Fruit fly (Drosophila melanogaster): ENCODE data around the gene CG14275.

CG14275 gene

DNA sequence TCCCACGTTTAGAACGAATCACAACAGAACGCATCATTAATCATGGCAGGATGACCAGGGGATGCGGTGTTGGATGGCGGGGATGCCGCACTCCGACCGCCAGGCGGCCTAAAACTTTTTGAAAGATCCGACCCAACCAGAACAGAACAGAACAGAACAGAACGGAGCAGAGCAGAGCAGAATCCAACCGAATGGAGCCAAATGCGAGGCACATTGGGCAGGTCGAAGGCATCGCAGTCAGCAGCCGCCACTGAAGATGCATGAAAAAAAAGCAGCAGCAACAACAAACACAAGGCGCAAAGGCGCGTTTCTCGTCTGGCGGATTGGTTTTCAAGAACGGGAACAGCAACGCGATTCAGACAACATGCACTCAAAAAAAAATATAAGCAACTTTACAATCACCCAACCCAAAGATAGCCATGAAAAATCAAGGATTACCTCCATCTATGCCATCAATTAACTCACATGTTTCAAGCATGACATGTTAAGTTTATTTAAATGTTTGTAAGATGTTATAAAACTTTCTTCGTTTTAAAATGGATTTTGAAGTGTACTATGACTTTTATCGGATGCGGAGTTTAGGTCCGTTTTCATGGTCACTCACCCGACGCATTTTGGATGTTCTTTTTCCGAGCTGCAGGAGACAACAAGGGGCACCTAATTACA is 47.7 kb upstream of the CG14275 start (continued):
- TF ChIP-seq CG17361 (GFP tag; IDR thresholded peaks at IDR 0.05) (peak; percentile 79), peb (GFP tag; IDR thresholded peaks at IDR 0.05) (peak; percentile 42; the same call in 1 of the 2 replicates), Vsx1 (GFP tag; optimal IDR thresholded peaks at IDR 0.05) (peak; percentile 32), odd (GFP tag; optimal IDR thresholded peaks at IDR 0.05) (peak; percentile 33), emc (GFP tag; optimal IDR thresholded peaks at IDR 0.05) (no peak), CG10543 (GFP tag; optimal IDR thresholded peaks at IDR 0.05) (no peak), CG6175 (GFP tag; IDR thresholded peaks at IDR 0.05) (no peak), CG16815 (GFP tag; optimal IDR thresholded peaks at IDR 0.05) (peak; percentile 76), HLH3B (GFP tag; IDR thresholded peaks at IDR 0.05) (peak; percentile 46; the same call in 1 of the 2 replicates), chif (GFP tag; optimal IDR thresholded peaks at IDR 0.05) (peak; percentile 45 to 78), CG1832 (GFP tag; optimal IDR thresholded peaks at IDR 0.05) (no peak), Sry-δ (GFP tag; optimal IDR thresholded peaks at IDR 0.05) (peak; percentile 1), Ravus (GFP tag; IDR thresholded peaks at IDR 0.05) (no peak), Lim3 (GFP tag; IDR thresholded peaks at IDR 0.05) (no peak), mirr (GFP tag; optimal IDR thresholded peaks at IDR 0.05) (no peak), CG3065 (GFP tag; optimal IDR thresholded peaks at IDR 0.05) (no peak), lab (GFP tag; optimal IDR thresholded peaks at IDR 0.05) (peak; percentile 18), Pdp1 (GFP tag; optimal IDR thresholded peaks at IDR 0.05) (peak; percentile 47 to 51), hth (optimal IDR thresholded peaks at IDR 0.05) (no peak), luna (GFP tag; optimal IDR thresholded peaks at IDR 0.05) (no peak), HHEX (GFP tag; optimal IDR thresholded peaks at IDR 0.05) (peak; percentile 49), Sin3A (optimal IDR thresholded peaks at IDR 0.05) (no peak), MBD-R2 (GFP tag; IDR thresholded peaks at IDR 0.05) (no peak), CG17328 (GFP tag; IDR thresholded peaks at IDR 0.05) (peak; percentile 82), pb (GFP tag; optimal IDR thresholded peaks at IDR 0.05) (no peak), vvl (GFP tag; IDR thresholded peaks at IDR 0.05) (peak; percentile 53; the same call in 1 of the 2 replicates), NK7.1 (GFP tag; optimal IDR thresholded peaks at IDR 0.05) (no peak), ap (GFP tag; IDR thresholded peaks at IDR 0.05) (no peak), Neu2 (GFP tag; optimal IDR thresholded peaks at IDR 0.05; ENCODE audit: borderline replicate concordance) (no peak), CG10267 (tag; optimal IDR thresholded peaks at IDR 0.05) (peak; percentile 80), p53 (GFP tag; optimal IDR thresholded peaks at IDR 0.05) (no peak), tgo (GFP tag; IDR thresholded peaks at IDR 0.05) (peak; percentile 33; the same call in 1 of the 3 replicates), CG9876 (GFP tag; optimal IDR thresholded peaks at IDR 0.05) (no peak), Stat92E (GFP tag; optimal IDR thresholded peaks at IDR 0.05) (peak in 1 of 3 experiments; percentile 67), aop (GFP tag; IDR thresholded peaks at IDR 0.05) (no peak), dimm (GFP tag; IDR thresholded peaks at IDR 0.05) (no peak), CG11456 (GFP tag; IDR thresholded peaks at IDR 0.05) (no peak), CG13287 (GFP tag; IDR thresholded peaks at IDR 0.05; ENCODE audit: partially characterized antibody) (no peak), CG10654 (GFP tag; optimal IDR thresholded peaks at IDR 0.05) (no peak), CG4707 (GFP tag; optimal IDR thresholded peaks at IDR 0.05) (peak; percentile 25), Mes4 (GFP tag; optimal IDR thresholded peaks at IDR 0.05) (peak; percentile 69), CG7839 (tag; optimal IDR thresholded peaks at IDR 0.05) (peak; percentile 74), CG8388 (GFP tag; optimal IDR thresholded peaks at IDR 0.05) (peak; percentile 77), bbx (GFP tag; IDR thresholded peaks at IDR 0.05; ENCODE audit: partially characterized antibody) (no peak), Atf6 (GFP tag; IDR thresholded peaks at IDR 0.05) (no peak), vfl (GFP tag; optimal IDR thresholded peaks at IDR 0.05) (peak; percentile 22), stwl (tag; optimal IDR thresholded peaks at IDR 0.05) (no peak), Tbp (GFP tag; optimal IDR thresholded peaks at IDR 0.05) (no peak), ab (GFP tag; optimal IDR thresholded peaks at IDR 0.05) (no peak), bcd (GFP tag; optimal IDR thresholded peaks at IDR 0.05) (peak; percentile 36), CG12155 (GFP tag; optimal IDR thresholded peaks at IDR 0.05) (peak; percentile 48)

Measured in whole organism, embryonic.